Fruit fly (Drosophila melanogaster) whole organism, pupa: ENCODE data around the gene CG14232.

Source experiments
- CG10348 ChIP-seq: fragments of 200-800 bp; sonication (Bioruptor generic); IDR thresholded peaks from 2 replicates; pipeline ENCODE4 v1.3.6; 2022; ENCODE audit warnings: missing biosample characterization, missing genetic modification characterization
- CG12605 ChIP-seq: fragments of 200-800 bp; sonication (Bioruptor generic); IDR thresholded peaks from 2 replicates; pipeline ENCODE4 v1.3.6; 2022; ENCODE audit warnings: missing biosample characterization, missing genetic modification characterization
- CG13204 ChIP-seq: fragments of 200-800 bp; sonication (Bioruptor generic); optimal IDR thresholded peaks from 2 replicates; lab custom pipeline; 2018; ENCODE audit warnings: missing biosample characterization, mild to moderate bottlenecking, missing genetic modification characterization, moderate library complexity
- CG14655 ChIP-seq: fragments of 200-800 bp; sonication (Bioruptor generic); optimal IDR thresholded peaks from 3 replicates; lab custom pipeline; 2017; ENCODE audit warnings: mild to moderate bottlenecking, missing biosample characterization, missing genetic modification reagents, missing genetic modification characterization
- CG15710 ChIP-seq: fragments of 200-800 bp; sonication (Bioruptor generic); optimal IDR thresholded peaks from 2 replicates; lab custom pipeline; 2018; ENCODE audit warnings: missing biosample characterization, mild to moderate bottlenecking, missing genetic modification characterization, moderate library complexity
- CG17806 ChIP-seq: fragments of 200-800 bp; sonication (Bioruptor generic); optimal IDR thresholded peaks from 2 replicates; lab custom pipeline; 2018; ENCODE audit warnings: missing biosample characterization, mild to moderate bottlenecking, missing genetic modification characterization, moderate library complexity
- CG32121 ChIP-seq: fragments of 200-800 bp; sonication (Bioruptor generic); IDR thresholded peaks from 2 replicates; pipeline ENCODE4 v1.3.6; 2022; ENCODE audit warnings: missing biosample characterization, missing genetic modification characterization
- CG34367 ChIP-seq: fragments of 200-800 bp; sonication (Bioruptor generic); optimal IDR thresholded peaks from 2 replicates; lab custom pipeline; 2018; ENCODE audit warnings: missing biosample characterization, mild to moderate bottlenecking, missing genetic modification characterization
- CG4496 ChIP-seq: fragments of 200-800 bp; sonication (Bioruptor generic); IDR thresholded peaks from 3 replicates; pipeline ENCODE4 v1.3.6; 2022; ENCODE audit warnings: missing biosample characterization, missing genetic modification characterization
- CG8159 ChIP-seq: fragments of 200-800 bp; sonication (Bioruptor generic); optimal IDR thresholded peaks from 3 replicates; lab custom pipeline; 2018; ENCODE audit warnings: missing biosample characterization, mild to moderate bottlenecking, missing genetic modification characterization, moderate library complexity
- CG8301 ChIP-seq: fragments of 200-800 bp; sonication (Bioruptor generic); optimal IDR thresholded peaks from 2 replicates; lab custom pipeline; 2018; ENCODE audit warnings: missing biosample characterization, mild to moderate bottlenecking, missing genetic modification characterization
- CG9948 ChIP-seq: fragments of 200-800 bp; sonication (Bioruptor generic); optimal IDR thresholded peaks from 2 replicates; lab custom pipeline; 2018; ENCODE audit warnings: missing biosample characterization, mild to moderate bottlenecking, missing genetic modification characterization, moderate library complexity
- D1 ChIP-seq: fragments of 200-800 bp; sonication (Bioruptor generic); optimal IDR thresholded peaks from 2 replicates; lab custom pipeline; 2018; ENCODE audit warnings: missing biosample characterization, mild to moderate bottlenecking, missing genetic modification characterization, moderate library complexity
- EcR ChIP-seq: fragments of 200-800 bp; sonication (Bioruptor generic); optimal IDR thresholded peaks from 3 replicates; lab custom pipeline; 2019; ENCODE audit warnings: missing biosample characterization, missing genetic modification characterization, mild to moderate bottlenecking, moderate library complexity, missing genetic modification reagents
- Ets98B ChIP-seq: fragments of 200-800 bp; sonication (Bioruptor generic); IDR thresholded peaks from 2 replicates; pipeline ENCODE4 v1.3.6; 2022; ENCODE audit warnings: missing biosample characterization, missing genetic modification characterization
- Pif1A ChIP-seq: fragments of 200-800 bp; sonication (Bioruptor generic); optimal IDR thresholded peaks from 3 replicates; lab custom pipeline; 2016; ENCODE audit warnings: missing biosample characterization, missing genetic modification characterization
- Pif1B ChIP-seq: fragments of 200-800 bp; sonication (Bioruptor generic); optimal IDR thresholded peaks from 3 replicates; lab custom pipeline; 2016; ENCODE audit warnings: missing biosample characterization, missing genetic modification characterization
- Snoo ChIP-seq: fragments of 200-800 bp; sonication (Bioruptor generic); optimal IDR thresholded peaks from 3 replicates; lab custom pipeline; 2017; ENCODE audit warnings: missing biosample characterization, mild to moderate bottlenecking, missing genetic modification characterization, inconsistent platforms
- fd96Ca ChIP-seq: fragments of 200-800 bp; sonication (Bioruptor generic); IDR thresholded peaks from 3 replicates; pipeline ENCODE4 v1.3.6; 2022; ENCODE audit warnings: missing biosample characterization, missing genetic modification characterization
- gl ChIP-seq: fragments of 200-800 bp; sonication (Bioruptor generic); optimal IDR thresholded peaks from 2 replicates; lab custom pipeline; 2018; ENCODE audit warnings: missing biosample characterization, mild to moderate bottlenecking, missing genetic modification characterization
- rn ChIP-seq: fragments of 200-800 bp; sonication (Bioruptor generic); IDR thresholded peaks from 2 replicates; pipeline ENCODE4 v1.3.6; 2022; ENCODE audit warnings: missing biosample characterization, missing genetic modification characterization

CG14232 gene

DNA sequence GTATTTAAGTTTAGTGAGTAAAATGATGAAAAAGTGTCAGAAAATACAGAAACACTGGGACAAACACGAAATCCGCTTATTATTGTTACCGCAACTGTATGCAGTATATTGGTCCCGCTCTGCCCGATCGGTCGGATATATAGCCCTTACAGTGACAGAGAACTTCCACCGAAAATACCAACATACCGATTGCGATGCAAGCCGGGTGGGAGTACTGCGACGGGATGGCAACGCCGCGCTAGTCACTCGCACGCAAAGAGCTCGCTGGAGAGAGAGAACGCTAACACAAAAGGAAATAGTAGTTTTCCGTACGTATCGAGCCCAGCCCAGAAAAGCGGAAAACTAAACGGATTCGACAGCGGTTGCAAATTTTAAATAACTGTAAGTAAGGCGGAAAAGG lies 7.2 kb downstream of the CG14232 start, which contains the start of gene Cdc42:
Gene Cdc42, plus strand, starts transcription at position 247 of the 400 bp plus-strand sequence.
- peak; percentile 42; the same call in 1 of the 3 replicates for TF ChIP-seq CG4496 (GFP tag; lab: Robert Waterston, UW)
- TF ChIP-seq CG13204 (GFP tag; lab: Kevin White, UChicago): no peak

DNA sequence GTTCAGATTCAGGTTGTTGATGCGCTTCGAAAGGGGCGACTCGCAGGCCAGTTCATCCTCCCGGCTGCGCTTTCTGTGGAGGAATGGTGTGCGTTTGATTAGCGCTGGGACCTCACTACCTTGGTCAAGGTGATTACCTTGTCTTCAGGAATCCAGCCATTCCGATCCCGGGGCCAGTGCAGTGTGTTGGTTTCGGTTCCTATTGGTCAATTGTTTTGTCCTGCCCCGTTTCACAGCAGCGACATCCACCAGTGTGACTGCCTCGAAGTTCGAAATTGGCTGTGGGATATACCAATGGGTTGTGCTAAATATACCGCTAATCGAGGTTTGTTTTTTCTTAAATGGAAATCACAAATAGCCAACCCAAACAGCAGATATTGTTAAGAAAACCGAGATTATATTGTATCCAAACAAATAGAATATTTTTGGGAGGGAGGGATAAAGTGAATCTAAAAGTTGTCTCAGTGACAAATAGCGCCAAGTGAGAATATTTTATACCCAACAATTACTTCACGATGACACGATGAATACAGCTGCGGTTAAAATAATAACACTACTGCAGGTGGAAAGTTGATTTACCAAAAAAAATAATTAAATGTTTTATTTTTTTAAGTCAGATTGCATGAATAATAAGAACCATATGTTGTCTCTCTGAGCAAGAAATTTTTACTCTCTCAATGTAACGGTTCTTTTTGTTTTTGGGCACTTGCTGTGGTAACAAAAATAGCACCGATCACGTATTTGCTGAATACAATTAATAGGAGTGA lies 9.1 kb downstream of the CG14232 start, which contains the start of gene CG14229:
Gene CG14229, minus strand, starts transcription at position 459 of the 767 bp plus-strand sequence.
- TF ChIP-seq Pif1A (GFP tag; lab: Kevin White, UChicago) (peak; percentile 3), CG14655 (GFP tag; lab: Kevin White, UChicago) (no peak), fd96Ca (no peak), Snoo (tag; lab: Kevin White, UChicago) (peak; percentile 15), CG15710 (tag; lab: Kevin White, UChicago) (peak; percentile 7), CG4496 (GFP tag; lab: Robert Waterston, UW) (peak; percentile 79), CG13204 (GFP tag; lab: Kevin White, UChicago) (no peak), CG8301 (tag; lab: Kevin White, UChicago) (peak; percentile 18), CG17806 (tag; lab: Kevin White, UChicago) (peak; percentile 12), CG12605 (GFP tag; lab: Robert Waterston, UW) (peak; percentile 18; the same call in 1 of the 2 replicates), Ets98B (GFP tag; lab: Robert Waterston, UW) (0 out of 2 replicates have a peak, but pooled peaks have one; percentile 45), Pif1B (GFP tag; lab: Kevin White, UChicago) (peak; percentile 22)

DNA sequence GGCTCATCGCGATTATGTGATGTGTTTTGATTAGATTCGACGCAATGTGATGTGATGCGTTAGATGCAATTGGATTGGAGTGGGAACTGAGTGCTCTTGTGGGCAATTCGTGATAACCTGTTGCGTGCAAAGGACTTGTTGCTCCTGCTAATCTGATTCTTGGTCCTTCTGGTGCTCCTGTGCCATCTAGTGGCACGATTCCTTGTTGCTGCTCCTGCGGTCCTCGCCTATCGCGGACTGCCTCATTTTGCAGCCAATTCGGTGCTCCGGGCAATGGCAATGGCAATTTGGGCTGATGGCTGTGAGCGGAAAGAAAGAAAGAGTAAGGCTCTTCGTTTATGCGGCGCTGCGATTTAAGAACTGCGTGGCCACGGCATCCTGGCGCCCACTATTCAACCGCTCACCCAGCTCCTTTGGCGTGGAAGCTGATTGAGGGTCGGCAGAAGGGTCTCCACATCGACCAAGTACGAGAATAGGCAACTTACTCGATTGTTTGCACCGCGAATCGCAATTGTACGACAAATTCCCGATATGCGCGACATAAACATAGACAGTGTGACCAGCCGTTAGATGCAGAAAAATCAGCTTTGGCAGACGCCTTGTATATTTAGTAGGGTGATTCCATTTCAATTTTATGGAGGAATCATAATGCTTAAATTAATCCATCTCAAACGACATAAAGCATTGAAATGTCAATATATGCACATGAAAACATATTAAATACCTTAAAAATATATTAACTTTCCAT lies 10.9 kb downstream of the CG14232 start, which contains the start of gene Mer:
Gene Mer, minus strand, starts transcription at position 550 of the 748 bp plus-strand sequence.
- TF ChIP-seq EcR (no peak), CG13204 (GFP tag; lab: Kevin White, UChicago) (no peak), CG34367 (tag; lab: Kevin White, UChicago) (peak; percentile 76), gl (peak; percentile 79), Pif1B (GFP tag; lab: Kevin White, UChicago) (no peak), Snoo (tag; lab: Kevin White, UChicago) (peak; percentile 88), Ets98B (GFP tag; lab: Robert Waterston, UW) (peak; percentile 88), CG14655 (GFP tag; lab: Kevin White, UChicago) (no peak), CG8301 (tag; lab: Kevin White, UChicago) (peak; percentile 87), Pif1A (GFP tag; lab: Kevin White, UChicago) (no peak), CG10348 (GFP tag; lab: Robert Waterston, UW) (no peak), CG32121 (GFP tag; lab: Robert Waterston, UW) (peak; percentile 87), CG9948 (peak; percentile 76), D1 (tag; lab: Kevin White, UChicago) (no peak), CG17806 (tag; lab: Kevin White, UChicago) (peak; percentile 77), fd96Ca (peak; percentile 95), rn (GFP tag; lab: Robert Waterston, UW) (peak; percentile 66; the same call in 1 of the 2 replicates), CG15710 (tag; lab: Kevin White, UChicago) (peak; percentile 82), CG12605 (GFP tag; lab: Robert Waterston, UW) (peak; percentile 73; the same call in 1 of the 2 replicates), CG4496 (GFP tag; lab: Robert Waterston, UW) (peak; percentile 93), CG8159 (tag; lab: Kevin White, UChicago) (peak; percentile 82)

DNA sequence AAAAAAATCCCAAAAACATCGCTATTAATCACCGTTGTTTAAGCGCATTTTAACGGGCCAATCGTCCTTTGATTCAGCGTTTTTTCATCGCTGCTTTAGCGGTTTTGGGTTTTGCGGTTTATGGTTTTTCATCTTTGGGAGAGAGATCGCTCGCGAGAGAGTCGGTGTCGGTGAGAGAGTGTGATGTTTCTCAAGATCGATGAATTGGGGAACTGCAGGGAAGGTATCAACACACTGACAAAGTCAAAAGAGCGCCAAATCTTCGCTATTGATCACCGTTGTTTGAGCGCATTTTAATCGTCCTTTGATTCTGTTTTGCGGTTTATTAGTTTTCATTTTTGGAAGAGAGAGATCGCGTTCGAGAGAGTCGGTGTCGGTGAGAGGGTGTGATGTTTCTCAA lies 14.0 kb downstream of the CG14232 start:
- TF ChIP-seq CG32121 (GFP tag; lab: Robert Waterston, UW): no peak
- TF ChIP-seq Ets98B (GFP tag; lab: Robert Waterston, UW): no peak
- TF ChIP-seq CG8301 (tag; lab: Kevin White, UChicago): no peak
- TF ChIP-seq CG8159 (tag; lab: Kevin White, UChicago): no peak
- TF ChIP-seq Pif1A (GFP tag; lab: Kevin White, UChicago): no peak
- TF ChIP-seq CG14655 (GFP tag; lab: Kevin White, UChicago): no peak
- TF ChIP-seq CG13204 (GFP tag; lab: Kevin White, UChicago): no peak
- no peak for TF ChIP-seq CG34367 (tag; lab: Kevin White, UChicago)
- no peak for TF ChIP-seq CG17806 (tag; lab: Kevin White, UChicago)
- no peak for TF ChIP-seq CG4496 (GFP tag; lab: Robert Waterston, UW)
- no peak for TF ChIP-seq Snoo (tag; lab: Kevin White, UChicago)
- TF ChIP-seq gl: no peak
- TF ChIP-seq CG12605 (GFP tag; lab: Robert Waterston, UW): no peak
- no peak for TF ChIP-seq CG15710 (tag; lab: Kevin White, UChicago)
- no peak for TF ChIP-seq EcR
- TF ChIP-seq Pif1B (GFP tag; lab: Kevin White, UChicago): no peak
- no peak for TF ChIP-seq rn (GFP tag; lab: Robert Waterston, UW)
- TF ChIP-seq CG9948: no peak
- TF ChIP-seq D1 (tag; lab: Kevin White, UChicago): no peak
- no peak for TF ChIP-seq CG10348 (GFP tag; lab: Robert Waterston, UW)

DNA sequence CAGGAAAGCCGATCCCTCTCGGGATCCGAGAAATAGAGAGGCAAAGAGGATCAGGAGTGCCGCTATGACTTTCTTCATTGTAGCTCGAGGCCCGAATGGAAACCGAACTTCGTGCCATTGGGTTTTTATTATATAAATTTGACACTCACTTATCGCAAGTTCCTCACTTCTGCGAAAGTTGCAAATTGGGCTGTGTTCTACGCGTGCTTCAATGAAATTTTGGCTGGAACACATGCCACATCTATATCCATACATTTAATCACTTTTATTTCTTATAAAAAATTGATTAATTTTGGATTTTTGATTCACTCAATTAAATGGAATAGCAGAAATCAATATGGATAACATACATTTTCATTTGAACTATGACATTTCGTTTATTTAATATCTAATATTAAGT lies 15.2 kb downstream of the CG14232 start, which contains the start of gene CG14227:
Gene CG14227, minus strand, starts transcription at position 101 of the 400 bp plus-strand sequence.
- TF ChIP-seq D1 (tag; lab: Kevin White, UChicago): no peak
